Worm (Caenorhabditis elegans): ENCODE data around the gene Y39B6A.43.

ce11 chrV:18967479-18968056 lies at the start of gene Y39B6A.43:
- no peak for TF ChIP-seq sdc-2 (tag; optimal IDR thresholded peaks at IDR 0.05)
- peak; percentile 84 for TF ChIP-seq ceh-48 (tag; optimal IDR thresholded peaks at IDR 0.05)
- no peak for TF ChIP-seq ama-1 (optimal IDR thresholded peaks at IDR 0.05)
- no peak for TF ChIP-seq nhr-11 (tag; optimal IDR thresholded peaks at IDR 0.05)
- peak; percentile 81 for TF ChIP-seq pha-2 (tag; optimal IDR thresholded peaks at IDR 0.05)
- no peak for TF ChIP-seq fax-1 (tag; optimal IDR thresholded peaks at IDR 0.05)
- TF ChIP-seq elt-2 (tag; optimal IDR thresholded peaks at IDR 0.05): peak; percentile 38
- peak; percentile 35 for TF ChIP-seq pros-1 (tag; optimal IDR thresholded peaks at IDR 0.05)

Measured in whole organism, late embryonic.